Worm (Caenorhabditis elegans) whole organism, L4/young adult: ENCODE data around the gene glrx-22.

Experiments
- dao-5 ChIP-seq: sonication (generic microtip); optimal IDR thresholded peaks from 2 replicates; lab custom pipeline; 2016; ENCODE audit warnings: missing genotype, missing genetic modification characterization, moderate library complexity, missing compliant biosample characterization
- him-1 ChIP-seq: sonication (generic microtip); optimal IDR thresholded peaks from 2 replicates; lab custom pipeline; 2016; ENCODE audit warnings: missing genotype, missing genetic modification reagents, missing genetic modification characterization, missing compliant biosample characterization

ce11 chrIV:8198851-8199250, 2.2 kb downstream of the glrx-22 start, which contains the start of gene wsp-1:
- no peak for TF ChIP-seq dao-5 (tag; lab: Kevin White, UChicago)
- no peak for TF ChIP-seq him-1
